Worm (Caenorhabditis elegans) whole organism, mixed stage, embryonic: Measurements from ENCODE around the gene C04E6.7.

Experiments
- mls-2 ChIP-seq: sonication (generic microtip); optimal IDR thresholded peaks from 2 replicates; lab custom pipeline; 2016; ENCODE audit warnings: mild to moderate bottlenecking, missing genetic modification characterization, moderate library complexity, missing compliant biosample characterization
- nhr-12 ChIP-seq: fragments of 150-350 bp; optimal IDR thresholded peaks from 2 replicates; lab custom pipeline; 2014; ENCODE audit warnings: missing biosample characterization, missing genetic modification characterization
- nhr-237 ChIP-seq: fragments of 150-350 bp; optimal IDR thresholded peaks from 2 replicates; lab custom pipeline; 2014; ENCODE audit warnings: missing biosample characterization, missing genetic modification characterization
- snpc-4 ChIP-seq: fragments of 150-350 bp; optimal IDR thresholded peaks from 2 replicates; lab custom pipeline; 2014; ENCODE audit warnings: missing biosample characterization, missing genetic modification characterization
- ztf-11 ChIP-seq: fragments of 150-350 bp; optimal IDR thresholded peaks from 2 replicates; lab custom pipeline; 2014; ENCODE audit warnings: missing biosample characterization, missing genetic modification characterization

ce11 chrV:5880064-5880463 is 13.1 kb upstream of the C04E6.7 start, which contains the start of gene C02G6.3:
- TF ChIP-seq ztf-11 (tag; lab: Kevin White, UChicago) = no peak
- no peak for TF ChIP-seq snpc-4 (tag; lab: Kevin White, UChicago)
- no peak for TF ChIP-seq nhr-237 (tag; lab: Kevin White, UChicago)
- TF ChIP-seq nhr-12 (tag; lab: Kevin White, UChicago) = no peak
- TF ChIP-seq mls-2 = no peak
